Worm (Caenorhabditis elegans): ENCODE measurements around the gene F33C8.2.

ce11 chrX:14755847-14756246 is 34.6 kb downstream of the F33C8.2 start:
- TF ChIP-seq flt-1 (GFP tag; IDR thresholded peaks at IDR 0.05) = no peak
- TF ChIP-seq hnd-1 (tag; optimal IDR thresholded peaks at IDR 0.05) = no peak
- no peak for TF ChIP-seq ceh-13 (GFP tag; optimal IDR thresholded peaks at IDR 0.05)
- TF ChIP-seq F13C5.2 (tag; optimal IDR thresholded peaks at IDR 0.05) = no peak
- no peak for TF ChIP-seq ama-1 (optimal IDR thresholded peaks at IDR 0.05)
